Fruit fly (Drosophila melanogaster) whole organism, embryonic: ENCODE data around the gene dgt6.

Source experiments
- CG1024 ChIP-seq: fragments of 200-800 bp; sonication (Bioruptor generic); IDR thresholded peaks from 2 replicates; pipeline ENCODE4 v1.3.6; 2022; ENCODE audit warnings: missing biosample characterization, missing genetic modification characterization
- CG10267 ChIP-seq: fragments of 200-800 bp; sonication (Bioruptor generic); optimal IDR thresholded peaks from 2 replicates; lab custom pipeline; 2018; ENCODE audit warnings: missing biosample characterization, mild to moderate bottlenecking, missing genetic modification characterization, moderate library complexity
- CG10274 ChIP-seq: fragments of 200-800 bp; sonication (Bioruptor generic); optimal IDR thresholded peaks from 3 replicates; lab custom pipeline; 2017; ENCODE audit warnings: missing biosample characterization, mild to moderate bottlenecking, missing genetic modification characterization
- CG10959 ChIP-seq: fragments of 200-800 bp; sonication (Bioruptor generic); IDR thresholded peaks from 2 replicates; pipeline ENCODE4 v1.3.6; 2022; ENCODE audit warnings: missing biosample characterization, missing genetic modification characterization
- CG11398 ChIP-seq: fragments of 200-800 bp; sonication (Bioruptor generic); optimal IDR thresholded peaks from 2 replicates; lab custom pipeline; 2016; ENCODE audit warnings: missing biosample characterization, missing genetic modification characterization
- CG11504 ChIP-seq: fragments of 200-800 bp; sonication (Bioruptor generic); optimal IDR thresholded peaks from 3 replicates; lab custom pipeline; 2019; ENCODE audit warnings: missing biosample characterization, mild to moderate bottlenecking, missing genetic modification characterization, moderate library complexity
- CG13424 ChIP-seq: fragments of 200-800 bp; sonication (Bioruptor generic); optimal IDR thresholded peaks from 2 replicates; lab custom pipeline; 2019; ENCODE audit warnings: missing biosample characterization, mild to moderate bottlenecking, missing genetic modification characterization, moderate library complexity
- CG13624 ChIP-seq: fragments of 200-800 bp; sonication (Bioruptor generic); optimal IDR thresholded peaks from 2 replicates; lab custom pipeline; 2016; ENCODE audit warnings: missing biosample characterization, missing genetic modification characterization
- CG1647 ChIP-seq: fragments of 200-800 bp; sonication (Bioruptor generic); optimal IDR thresholded peaks from 3 replicates; lab custom pipeline; 2016; ENCODE audit warnings: missing biosample characterization, missing genetic modification characterization
- CG17359 ChIP-seq: fragments of 200-800 bp; sonication (Bioruptor generic); optimal IDR thresholded peaks from 3 replicates; lab custom pipeline; 2018; ENCODE audit warnings: missing biosample characterization, mild to moderate bottlenecking, missing genetic modification characterization, moderate library complexity
- CG31365 ChIP-seq: fragments of 200-800 bp; sonication (Bioruptor generic); optimal IDR thresholded peaks from 2 replicates; lab custom pipeline; 2018; ENCODE audit warnings: missing biosample characterization, mild to moderate bottlenecking, missing genetic modification characterization
- CG32772 ChIP-seq: fragments of 200-800 bp; sonication (Bioruptor generic); IDR thresholded peaks from 2 replicates; pipeline ENCODE4 v1.3.6; 2022; ENCODE audit warnings: missing biosample characterization, missing genetic modification characterization
- CG3847 ChIP-seq: fragments of 200-800 bp; sonication (Bioruptor generic); IDR thresholded peaks from 2 replicates; pipeline ENCODE4 v1.3.6; 2022; ENCODE audit warnings: missing biosample characterization, missing genetic modification characterization
- CG4854 ChIP-seq: fragments of 200-800 bp; sonication (Bioruptor generic); optimal IDR thresholded peaks from 2 replicates; lab custom pipeline; 2016; ENCODE audit warnings: missing biosample characterization, missing genetic modification characterization, inconsistent platforms
- CG5180 ChIP-seq: fragments of 200-800 bp; sonication (Bioruptor generic); optimal IDR thresholded peaks from 3 replicates; lab custom pipeline; 2017; ENCODE audit warnings: missing biosample characterization, missing genetic modification characterization, mild to moderate bottlenecking, moderate library complexity, missing genetic modification reagents
- CG6254 ChIP-seq: fragments of 200-800 bp; sonication (Bioruptor generic); optimal IDR thresholded peaks from 3 replicates; lab custom pipeline; 2017; ENCODE audit warnings: mild to moderate bottlenecking, missing biosample characterization, missing genetic modification reagents, missing genetic modification characterization
- CG6654 ChIP-seq: fragments of 200-800 bp; sonication (Bioruptor generic); optimal IDR thresholded peaks from 2 replicates; lab custom pipeline; 2017; ENCODE audit warnings: missing biosample characterization, mild to moderate bottlenecking, missing genetic modification characterization
- CG7745 ChIP-seq: fragments of 200-800 bp; sonication (Bioruptor generic); optimal IDR thresholded peaks from 2 replicates; lab custom pipeline; 2018; ENCODE audit warnings: missing biosample characterization, mild to moderate bottlenecking, missing genetic modification characterization, moderate library complexity
- CG8388 ChIP-seq: fragments of 200-800 bp; sonication (Bioruptor generic); optimal IDR thresholded peaks from 2 replicates; lab custom pipeline; 2019; ENCODE audit warnings: missing biosample characterization, mild to moderate bottlenecking, missing genetic modification characterization, moderate library complexity
- CHES-1-like ChIP-seq: fragments of 200-800 bp; sonication (Bioruptor generic); optimal IDR thresholded peaks from 2 replicates; lab custom pipeline; 2016; ENCODE audit warnings: missing biosample characterization, missing genetic modification characterization
- CTCF ChIP-seq: fragments of 200-800 bp; sonication (Bioruptor generic); optimal IDR thresholded peaks from 2 replicates; lab custom pipeline; 2017; ENCODE audit warnings: missing biosample characterization, mild to moderate bottlenecking, missing genetic modification characterization, moderate library complexity
- D19A ChIP-seq: fragments of 200-800 bp; optimal IDR thresholded peaks from 3 replicates; lab custom pipeline; 2019; ENCODE audit warnings: missing biosample characterization, mild to moderate bottlenecking, missing genetic modification characterization, moderate library complexity
- Dek ChIP-seq: fragments of 200-800 bp; sonication (Bioruptor generic); optimal IDR thresholded peaks from 3 replicates; lab custom pipeline; 2019; ENCODE audit warnings: missing biosample characterization, mild to moderate bottlenecking, missing genetic modification characterization, moderate library complexity
- Dip3 ChIP-seq: fragments of 200-800 bp; sonication (Bioruptor generic); optimal IDR thresholded peaks from 3 replicates; lab custom pipeline; 2016; ENCODE audit warnings: missing biosample characterization, missing genetic modification characterization
- Gsc ChIP-seq: fragments of 200-800 bp; sonication (Bioruptor generic); IDR thresholded peaks from 2 replicates; pipeline ENCODE4 v1.3.6; 2022; ENCODE audit warnings: missing biosample characterization, missing genetic modification characterization
- HLH3B ChIP-seq: fragments of 200-800 bp; sonication (Bioruptor generic); IDR thresholded peaks from 2 replicates; pipeline ENCODE4 v1.3.6; 2022; ENCODE audit warnings: missing biosample characterization, missing genetic modification characterization
- Jarid2 ChIP-seq: fragments of 200-800 bp; sonication (Bioruptor generic); optimal IDR thresholded peaks from 3 replicates; lab custom pipeline; 2017; ENCODE audit warnings: mild to moderate bottlenecking, missing biosample characterization, missing genetic modification reagents, missing genetic modification characterization
- Lim3 ChIP-seq: fragments of 200-800 bp; sonication (Bioruptor generic); IDR thresholded peaks from 2 replicates; pipeline ENCODE4 v1.3.6; 2022; ENCODE audit warnings: missing biosample characterization, missing genetic modification characterization
- Med ChIP-seq: fragments of 200-800 bp; sonication (Bioruptor generic); peaks from one replicate; lab custom pipeline; 2016; ENCODE audit warnings: missing biosample characterization, missing genetic modification characterization, mild to moderate bottlenecking, inconsistent platforms, moderate library complexity
- Meics ChIP-seq: fragments of 200-800 bp; sonication (Bioruptor generic); optimal IDR thresholded peaks from 2 replicates; lab custom pipeline; 2017; ENCODE audit warnings: missing biosample characterization, mild to moderate bottlenecking, missing genetic modification characterization
- Mrtf ChIP-seq: fragments of 200-800 bp; sonication (Bioruptor generic); IDR thresholded peaks from 3 replicates; pipeline ENCODE4 v1.3.6; 2022; ENCODE audit warnings: missing biosample characterization, missing genetic modification characterization
- Nf-YB ChIP-seq: fragments of 200-800 bp; sonication (Bioruptor generic); optimal IDR thresholded peaks from 3 replicates; lab custom pipeline; 2019; ENCODE audit warnings: missing biosample characterization, mild to moderate bottlenecking, missing genetic modification characterization, moderate library complexity
- Pdp1 ChIP-seq, 2 experiments: fragments of 200-800 bp; sonication (Bioruptor generic); optimal IDR thresholded peaks; 3 replicates each; lab custom pipeline; 2016; ENCODE audit warnings: missing biosample characterization in 2 of 2, missing genetic modification characterization in 2 of 2, mild to moderate bottlenecking in 1 of 2, moderate library complexity in 1 of 2
- Ptx1 ChIP-seq: fragments of 200-800 bp; sonication (Bioruptor generic); IDR thresholded peaks from 2 replicates; pipeline ENCODE4 v1.3.6; 2022; ENCODE audit warnings: missing biosample characterization, missing genetic modification characterization
- Six4 ChIP-seq: fragments of 200-800 bp; sonication (Bioruptor generic); optimal IDR thresholded peaks from 2 replicates; lab custom pipeline; 2016; ENCODE audit warnings: missing biosample characterization, missing genetic modification characterization
- Spps ChIP-seq: fragments of 200-800 bp; sonication (Bioruptor generic); optimal IDR thresholded peaks from 2 replicates; lab custom pipeline; 2018; ENCODE audit warnings: missing biosample characterization, mild to moderate bottlenecking, missing genetic modification characterization
- ase ChIP-seq: fragments of 200-800 bp; sonication (Bioruptor generic); IDR thresholded peaks from 3 replicates; pipeline ENCODE4 v1.3.6; 2022; ENCODE audit warnings: missing biosample characterization, missing genetic modification characterization
- bbx ChIP-seq: fragments of 200-800 bp; sonication (Bioruptor generic); IDR thresholded peaks from 2 replicates; pipeline ENCODE4 v1.3.6; 2022; ENCODE audit warnings: missing biosample characterization, missing genetic modification characterization; ENCODE audit not compliant: partially characterized antibody
- bcd ChIP-seq: fragments of 200-800 bp; sonication (Bioruptor generic); optimal IDR thresholded peaks from 2 replicates; lab custom pipeline; 2017; ENCODE audit warnings: missing biosample characterization, mild to moderate bottlenecking, missing genetic modification characterization
- cad ChIP-seq: fragments of >200 bp; optimal IDR thresholded peaks from 2 replicates; lab custom pipeline; 2017; ENCODE audit warnings: missing biosample characterization, missing genetic modification characterization
- chinmo ChIP-seq: fragments of 200-800 bp; sonication (Bioruptor generic); IDR thresholded peaks from 4 replicates; pipeline ENCODE4 v1.3.6; 2022; ENCODE audit warnings: missing biosample characterization, missing genetic modification characterization; ENCODE audit not compliant: partially characterized antibody
- da ChIP-seq: fragments of 200-800 bp; sonication (Bioruptor generic); optimal IDR thresholded peaks from 2 replicates; lab custom pipeline; 2016; ENCODE audit warnings: missing biosample characterization, missing genetic modification characterization
- exex ChIP-seq: fragments of 200-800 bp; sonication (Bioruptor generic); optimal IDR thresholded peaks from 4 replicates; lab custom pipeline; 2018; ENCODE audit warnings: missing biosample characterization, mild to moderate bottlenecking, missing genetic modification characterization, moderate library complexity
- ftz-f1 ChIP-seq: fragments of 200-800 bp; sonication (Bioruptor generic); optimal IDR thresholded peaks from 2 replicates; lab custom pipeline; 2016; ENCODE audit warnings: missing biosample characterization, missing genetic modification characterization
- gcm ChIP-seq: fragments of 200-800 bp; sonication (Bioruptor generic); optimal IDR thresholded peaks from 2 replicates; lab custom pipeline; 2019; ENCODE audit warnings: missing biosample characterization, mild to moderate bottlenecking, missing genetic modification characterization, moderate library complexity
- jigr1 ChIP-seq: fragments of 200-800 bp; sonication (Bioruptor generic); IDR thresholded peaks from 3 replicates; pipeline ENCODE4 v1.3.6; 2022; ENCODE audit warnings: missing biosample characterization, missing genetic modification characterization
- lbe ChIP-seq: fragments of 200-800 bp; sonication (Bioruptor generic); optimal IDR thresholded peaks from 2 replicates; lab custom pipeline; 2016; ENCODE audit warnings: missing biosample characterization, mild to moderate bottlenecking, missing genetic modification characterization
- pzg ChIP-seq: fragments of 200-800 bp; sonication (Bioruptor generic); optimal IDR thresholded peaks from 3 replicates; lab custom pipeline; 2018; ENCODE audit warnings: missing biosample characterization, mild to moderate bottlenecking, missing genetic modification characterization, moderate library complexity
- sug ChIP-seq: fragments of 200-800 bp; optimal IDR thresholded peaks from 2 replicates; lab custom pipeline; 2019; ENCODE audit warnings: missing biosample characterization, mild to moderate bottlenecking, missing genetic modification characterization, moderate library complexity
- wor ChIP-seq: fragments of 200-800 bp; sonication (Bioruptor generic); IDR thresholded peaks from 2 replicates; pipeline ENCODE4 v1.3.6; 2022; ENCODE audit warnings: missing biosample characterization, missing genetic modification characterization
- zf30C ChIP-seq: fragments of 200-800 bp; sonication (Bioruptor generic); optimal IDR thresholded peaks from 3 replicates; lab custom pipeline; 2018; ENCODE audit warnings: missing biosample characterization, mild to moderate bottlenecking, missing genetic modification characterization

dgt6 gene

DNA sequence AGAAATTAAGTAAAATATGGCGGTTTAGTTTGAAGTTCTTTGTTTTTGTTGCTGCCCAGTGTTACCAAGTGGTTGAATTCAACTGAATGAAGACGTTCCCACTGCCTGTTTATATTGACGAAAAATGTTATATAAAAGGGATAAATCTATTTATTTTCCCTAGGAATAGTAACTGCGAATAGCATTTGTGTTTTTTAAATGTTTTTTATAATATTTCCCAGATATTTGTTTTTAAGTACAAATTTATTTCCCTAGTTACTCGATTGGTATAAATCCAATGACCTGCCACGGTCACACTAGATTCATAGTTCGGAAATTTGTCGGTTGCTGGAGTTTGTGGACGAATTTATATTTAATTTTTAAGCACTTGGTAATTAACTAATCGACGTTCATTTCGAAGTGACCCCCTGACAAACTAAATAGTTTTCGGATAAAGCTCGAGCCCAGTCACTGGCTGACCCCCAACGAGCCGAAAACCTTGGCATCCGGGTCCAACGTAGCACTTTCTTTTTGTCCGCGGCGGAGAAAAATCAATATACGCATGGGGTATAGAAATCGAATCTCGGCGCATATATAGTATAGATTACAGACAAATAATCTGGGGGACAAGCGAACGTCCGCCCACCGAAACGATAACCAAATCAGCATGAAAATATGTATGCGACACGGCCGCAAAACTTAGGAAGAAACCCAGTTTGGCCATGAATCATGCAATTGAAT is at the start of gene dgt6, which contains the start of gene Vha100-1 (continued):
- peak; percentile 32 for TF ChIP-seq Jarid2
- no peak for TF ChIP-seq CG1647 (GFP tag; lab: Kevin White, UChicago)
- no peak for TF ChIP-seq Ptx1 (GFP tag; lab: Robert Waterston, UW)
- TF ChIP-seq CG6254 (GFP tag; lab: Kevin White, UChicago): no peak
- no peak for TF ChIP-seq da
- no peak for TF ChIP-seq CG5180 (GFP tag; lab: Kevin White, UChicago)
- no peak for TF ChIP-seq zf30C (GFP tag; lab: Kevin White, UChicago)
- peak; percentile 61 for TF ChIP-seq CTCF (GFP tag; lab: Kevin White, UChicago)
- no peak for TF ChIP-seq D19A
- TF ChIP-seq Dip3 (GFP tag; lab: Kevin White, UChicago): no peak
- TF ChIP-seq chinmo (GFP tag; lab: Robert Waterston, UW): no peak
- TF ChIP-seq Gsc (GFP tag; lab: Robert Waterston, UW): no peak
- no peak for TF ChIP-seq ftz-f1 (GFP tag; lab: Kevin White, UChicago)
- peak; percentile 5 for TF ChIP-seq lbe (GFP tag; lab: Kevin White, UChicago)
- peak; percentile 0 for TF ChIP-seq Spps (tag; lab: Kevin White, UChicago)
- peak in 1 of 2 experiments; percentile 61 for TF ChIP-seq Pdp1 (GFP tag; optimal IDR thresholded peaks at IDR 0.05; lab: Kevin White, UChicago)
- no peak for TF ChIP-seq CG6654 (GFP tag; lab: Kevin White, UChicago)
- TF ChIP-seq CG10267 (tag; lab: Kevin White, UChicago): peak; percentile 86
- TF ChIP-seq Nf-YB (GFP tag; lab: Kevin White, UChicago): no peak
- TF ChIP-seq ase (GFP tag; lab: Robert Waterston, UW): no peak
- TF ChIP-seq CG13624: no peak
- 0 out of 2 replicates have a peak, but pooled peaks have one; percentile 41 for TF ChIP-seq CG3847
- TF ChIP-seq pzg (GFP tag; lab: Kevin White, UChicago): peak; percentile 77
- no peak for TF ChIP-seq CG7745 (tag; lab: Kevin White, UChicago)
- TF ChIP-seq CG32772 (GFP tag; lab: Robert Waterston, UW): no peak
- TF ChIP-seq Mrtf (GFP tag; lab: Robert Waterston, UW): no peak
- TF ChIP-seq CG1024: no peak
- no peak for TF ChIP-seq bbx
- TF ChIP-seq sug (tag; lab: Kevin White, UChicago): peak; percentile 60
- peak; percentile 21 for TF ChIP-seq CG13424 (tag; lab: Kevin White, UChicago)
- TF ChIP-seq Med (GFP tag; lab: Kevin White, UChicago): peak; percentile 74
- TF ChIP-seq CG11504: no peak
- TF ChIP-seq Lim3: no peak
- TF ChIP-seq CHES-1-like (GFP tag; lab: Kevin White, UChicago): no peak
- TF ChIP-seq CG10959 (GFP tag; lab: Robert Waterston, UW): no peak
- no peak for TF ChIP-seq CG4854 (GFP tag; lab: Kevin White, UChicago)
- no peak for TF ChIP-seq Six4 (GFP tag; lab: Kevin White, UChicago)
- TF ChIP-seq CG31365: no peak
- no peak for TF ChIP-seq CG11398
- TF ChIP-seq HLH3B: no peak
- no peak for TF ChIP-seq CG17359 (tag; lab: Kevin White, UChicago)
- no peak for TF ChIP-seq gcm (GFP tag; lab: Kevin White, UChicago)
- peak; percentile 1 for TF ChIP-seq Meics (GFP tag; lab: Kevin White, UChicago)
- no peak for TF ChIP-seq wor (GFP tag; lab: Robert Waterston, UW)
- TF ChIP-seq cad (GFP tag; lab: Kevin White, UChicago): no peak
- no peak for TF ChIP-seq CG10274 (GFP tag; lab: Kevin White, UChicago)
- no peak for TF ChIP-seq Dek (tag; lab: Kevin White, UChicago)
- TF ChIP-seq jigr1 (GFP tag; lab: Robert Waterston, UW): no peak
- peak; percentile 4 for TF ChIP-seq exex (tag; lab: Kevin White, UChicago)
- no peak for TF ChIP-seq bcd (GFP tag; lab: Kevin White, UChicago)
- no peak for TF ChIP-seq CG8388 (GFP tag; lab: Kevin White, UChicago)
